Worm (Caenorhabditis elegans): ENCODE results near the gene flh-2.
"Not testable (repeated sequence)": the region's sequence is repeated elsewhere in the genome, so short reads cannot be mapped to it uniquely, and the experiment has no call there.

The flh-2 gene

ce11 chrIII:4962886-4963285 is 11.0 kb downstream of the flh-2 start, which contains the start of gene C27F2.9 (continued):
- TF ChIP-seq unc-55 (GFP tag; optimal IDR thresholded peaks at IDR 0.05) (peak; percentile 26), ztf-16 (tag; optimal IDR thresholded peaks at IDR 0.05) (no peak), tbx-2 (tag; optimal IDR thresholded peaks at IDR 0.05) (peak; percentile 76), ceh-34 (tag; optimal IDR thresholded peaks at IDR 0.05) (peak; percentile 51), pax-1 (tag; optimal IDR thresholded peaks at IDR 0.05) (no peak), hlh-8 (tag; optimal IDR thresholded peaks at IDR 0.05) (no peak), ceh-45 (GFP tag; IDR thresholded peaks at IDR 0.05) (no peak), C38D4.7 (GFP tag; optimal IDR thresholded peaks at IDR 0.05) (no peak), unc-42 (tag; optimal IDR thresholded peaks at IDR 0.05) (peak; percentile 56), Y22D7AL.16 (tag; optimal IDR thresholded peaks at IDR 0.05) (peak; percentile 16), ceh-24 (tag; optimal IDR thresholded peaks at IDR 0.05) (no peak), elt-4 (tag; optimal IDR thresholded peaks at IDR 0.05) (no peak), unc-3 (GFP tag; conservative IDR thresholded peaks at IDR 0.05) (no peak; the same call in 1 of the 2 replicates), unc-3 (tag; optimal IDR thresholded peaks at IDR 0.05) (no peak), ama-1 (optimal IDR thresholded peaks at IDR 0.05) (no peak)

ce11 chrIII:4965271-4965670 is 13.3 kb downstream of the flh-2 start, which contains the start of gene nca-2:
Gene nca-2, plus strand, starts transcription at chrIII:4965571.
- TF ChIP-seq K02D7.2 (tag; optimal IDR thresholded peaks at IDR 0.05) (no peak), zip-5 (tag; optimal IDR thresholded peaks at IDR 0.05) (no peak), C08G9.2 (tag; optimal IDR thresholded peaks at IDR 0.05) (no peak), hlh-6 (tag; optimal IDR thresholded peaks at IDR 0.05) (no peak), fkh-10 (GFP tag; optimal IDR thresholded peaks at IDR 0.05) (no peak), nhr-232 (tag; optimal IDR thresholded peaks at IDR 0.05) (no peak), ceh-34 (tag; optimal IDR thresholded peaks at IDR 0.05) (no peak), gmeb-2 (tag; optimal IDR thresholded peaks at IDR 0.05) (no peak), pros-1 (tag; optimal IDR thresholded peaks at IDR 0.05) (no peak), ceh-24 (tag; optimal IDR thresholded peaks at IDR 0.05) (no peak), rnt-1 (tag; optimal IDR thresholded peaks at IDR 0.05) (no peak), ceh-22 (tag; optimal IDR thresholded peaks at IDR 0.05) (no peak), sox-2 (GFP tag; IDR thresholded peaks at IDR 0.05) (no peak)

ce11 chrIII:4967236-4967635 is 15.3 kb downstream of the flh-2 start:
- TF ChIP-seq unc-42 (tag; optimal IDR thresholded peaks at IDR 0.05) (peak; percentile 97), ceh-6 (GFP tag; optimal IDR thresholded peaks at IDR 0.05) (no peak), ets-4 (tag; optimal IDR thresholded peaks at IDR 0.05) (no peak)

ce11 chrIII:4968146-4968545 is 16.2 kb downstream of the flh-2 start:
- TF ChIP-seq tbx-2 (tag; optimal IDR thresholded peaks at IDR 0.05): no peak
- TF ChIP-seq hlh-6 (tag; optimal IDR thresholded peaks at IDR 0.05): no peak
- TF ChIP-seq pat-9 (tag; optimal IDR thresholded peaks at IDR 0.05): no peak
- TF ChIP-seq ceh-6 (GFP tag; optimal IDR thresholded peaks at IDR 0.05): no peak
- TF ChIP-seq ceh-2 (tag; optimal IDR thresholded peaks at IDR 0.05): no peak
- no peak for TF ChIP-seq hlh-8 (tag; optimal IDR thresholded peaks at IDR 0.05)
- TF ChIP-seq zip-5 (tag; optimal IDR thresholded peaks at IDR 0.05): no peak

- not testable (repeated sequence) for TF ChIP-seq ceh-22 (tag; optimal IDR thresholded peaks at IDR 0.05); nhr-11 (tag; optimal IDR thresholded peaks at IDR 0.05); ama-1 (optimal IDR thresholded peaks at IDR 0.05)
Observed at ce11 chrIII:4980367-4980766, 28.4 kb downstream of the flh-2 start, which contains the start of gene C27F2.6. Gene C27F2.6, minus strand, starts transcription at chrIII:4980467.

ce11 chrIII:4983961-4984360 is 32.0 kb downstream of the flh-2 start:
- TF ChIP-seq pha-2 (tag; optimal IDR thresholded peaks at IDR 0.05): no peak
- no peak for TF ChIP-seq odd-2 (tag; optimal IDR thresholded peaks at IDR 0.05)
- no peak for TF ChIP-seq ztf-16 (tag; optimal IDR thresholded peaks at IDR 0.05)
- TF ChIP-seq ceh-30 (tag; optimal IDR thresholded peaks at IDR 0.05): no peak
- TF ChIP-seq pha-4 (tag; optimal IDR thresholded peaks at IDR 0.05): no peak
- TF ChIP-seq F13H6.1 (tag; optimal IDR thresholded peaks at IDR 0.05): no peak
- no peak for TF ChIP-seq Y22D7AL.16 (tag; optimal IDR thresholded peaks at IDR 0.05)
- TF ChIP-seq ceh-48 (tag; optimal IDR thresholded peaks at IDR 0.05): no peak
- TF ChIP-seq unc-55 (GFP tag; optimal IDR thresholded peaks at IDR 0.05): no peak
- TF ChIP-seq nhr-11 (tag; optimal IDR thresholded peaks at IDR 0.05): no peak
- TF ChIP-seq T23F11.4 (GFP tag; optimal IDR thresholded peaks at IDR 0.05): no peak
- TF ChIP-seq elt-2 (tag; optimal IDR thresholded peaks at IDR 0.05): no peak
- no peak for TF ChIP-seq lim-6 (tag; optimal IDR thresholded peaks at IDR 0.05)
- TF ChIP-seq madf-2 (tag; optimal IDR thresholded peaks at IDR 0.05): no peak
- no peak for TF ChIP-seq pqm-1 (tag; optimal IDR thresholded peaks at IDR 0.05)
- no peak for TF ChIP-seq ceh-9 (tag; optimal IDR thresholded peaks at IDR 0.05)
